Fruit fly (Drosophila melanogaster): ENCODE data around the gene CG14301.

dm6 chr3R:18641242-18641757 lies at the start of gene CG14301:
- TF ChIP-seq jim (GFP tag; optimal IDR thresholded peaks at IDR 0.05) (no peak), lola (GFP tag; optimal IDR thresholded peaks at IDR 0.05) (no peak), Sp1 (GFP tag; optimal IDR thresholded peaks at IDR 0.05) (no peak), fru (GFP tag; optimal IDR thresholded peaks at IDR 0.05) (no peak), dl (GFP tag; optimal IDR thresholded peaks at IDR 0.05; ENCODE audit: insufficient read depth in 1 of 2, partially characterized antibody in 2 of 2) (no peak), Hr83 (GFP tag; optimal IDR thresholded peaks at IDR 0.05; ENCODE audit: poor library complexity, severe bottlenecking) (no peak), foxo (GFP tag; optimal IDR thresholded peaks at IDR 0.05) (no peak), h (GFP tag; optimal IDR thresholded peaks at IDR 0.05) (no peak), Vsx2 (GFP tag; optimal IDR thresholded peaks at IDR 0.05; ENCODE audit: partially characterized antibody) (no peak), woc (GFP tag; optimal IDR thresholded peaks at IDR 0.05) (no peak)

All from whole organism, wandering third instar larva.